Fruit fly (Drosophila melanogaster): ENCODE data around the gene CG10958.

Gene CG10958

dm6 chrX:8114476-8115342 is 17.4 kb upstream of the CG10958 start (continued):
- TF ChIP-seq Aef1 (GFP tag; IDR thresholded peaks at IDR 0.05) (peak; percentile 35; the same call in 1 of the 3 replicates), Dip3 (GFP tag; optimal IDR thresholded peaks at IDR 0.05) (peak; percentile 47), insv (GFP tag; optimal IDR thresholded peaks at IDR 0.05) (peak; percentile 64 to 94), CG1529 (GFP tag; optimal IDR thresholded peaks at IDR 0.05) (no peak), CHES-1-like (GFP tag; optimal IDR thresholded peaks at IDR 0.05) (peak; percentile 31), Elba2 (GFP tag; optimal IDR thresholded peaks at IDR 0.05) (peak; percentile 80), Jarid2 (GFP tag; optimal IDR thresholded peaks at IDR 0.05) (peak; percentile 25), danr (GFP tag; IDR thresholded peaks at IDR 0.05) (peak; percentile 37; the same call in 1 of the 2 replicates), gsb (GFP tag; IDR thresholded peaks at IDR 0.05) (0 out of 2 replicates have a peak, but pooled peaks have one; percentile 33), CG8359 (GFP tag; optimal IDR thresholded peaks at IDR 0.05; ENCODE audit: borderline replicate concordance) (no peak), CG12104 (GFP tag; optimal IDR thresholded peaks at IDR 0.05) (peak; percentile 42), CG11696 (GFP tag; IDR thresholded peaks at IDR 0.05) (peak; percentile 78), chn (GFP tag; optimal IDR thresholded peaks at IDR 0.05) (peak; percentile 37), CG31224 (GFP tag; IDR thresholded peaks at IDR 0.05) (peak; percentile 62), Fer1 (GFP tag; optimal IDR thresholded peaks at IDR 0.05) (peak; percentile 81), ro (GFP tag; IDR thresholded peaks at IDR 0.05) (no peak), hb (GFP tag; IDR thresholded peaks at IDR 0.05; ENCODE audit: partially characterized antibody) (no peak), H15 (GFP tag; IDR thresholded peaks at IDR 0.05) (no peak), nau (GFP tag; optimal IDR thresholded peaks at IDR 0.05) (peak; percentile 13), Doc3 (GFP tag; IDR thresholded peaks at IDR 0.05; ENCODE audit: partially characterized antibody) (no peak), disco-r (GFP tag; optimal IDR thresholded peaks at IDR 0.05) (peak; percentile 21), Hmr (GFP tag; optimal IDR thresholded peaks at IDR 0.05) (peak; percentile 75), Bteb2 (GFP tag; optimal IDR thresholded peaks at IDR 0.05) (peak; percentile 48), az2 (GFP tag; optimal IDR thresholded peaks at IDR 0.05) (peak; percentile 28), E2f2 (GFP tag; IDR thresholded peaks at IDR 0.05) (peak; percentile 38; the same call in 1 of the 2 replicates), CG8388 (GFP tag; optimal IDR thresholded peaks at IDR 0.05) (peak; percentile 43), CG4328 (GFP tag; optimal IDR thresholded peaks at IDR 0.05) (peak; percentile 38), BtbVII (GFP tag; optimal IDR thresholded peaks at IDR 0.05) (peak; percentile 79), bsh (GFP tag; optimal IDR thresholded peaks at IDR 0.05) (peak in 1 of 2 experiments; percentile 47), dmrt11E (tag; optimal IDR thresholded peaks at IDR 0.05) (no peak), sisA (GFP tag; IDR thresholded peaks at IDR 0.05) (peak; percentile 39; the same call in 1 of the 2 replicates), row (GFP tag; IDR thresholded peaks at IDR 0.05) (peak; percentile 76), CG11398 (GFP tag; optimal IDR thresholded peaks at IDR 0.05) (no peak), dysf (GFP tag; IDR thresholded peaks at IDR 0.05) (peak; percentile 73), gem (tag; optimal IDR thresholded peaks at IDR 0.05) (peak; percentile 82), CG7556 (GFP tag; optimal IDR thresholded peaks at IDR 0.05) (peak; percentile 74), mam (GFP tag; optimal IDR thresholded peaks at IDR 0.05) (no peak), croc (GFP tag; conservative IDR thresholded peaks at IDR 0.05) (no peak), CG17802 (tag; optimal IDR thresholded peaks at IDR 0.05) (no peak), slbo (GFP tag; IDR thresholded peaks at IDR 0.05) (peak; percentile 78), CG3281 (GFP tag; optimal IDR thresholded peaks at IDR 0.05) (peak; percentile 86), kni (GFP tag; optimal IDR thresholded peaks at IDR 0.05) (peak; percentile 11), HLH4C (GFP tag; IDR thresholded peaks at IDR 0.05; ENCODE audit: partially characterized antibody) (no peak), pho (GFP tag; optimal IDR thresholded peaks at IDR 0.05) (peak; percentile 74), dmrt99B (tag; optimal IDR thresholded peaks at IDR 0.05) (peak; percentile 74), prd (optimal IDR thresholded peaks at IDR 0.05) (no peak), prd (GFP tag; IDR thresholded peaks at IDR 0.05) (peak; percentile 68), ci (GFP tag; IDR thresholded peaks at IDR 0.05) (peak; percentile 22; the same call in 1 of the 3 replicates), CG9932 (GFP tag; IDR thresholded peaks at IDR 0.05) (peak; percentile 63)

Data from whole organism, embryonic.